Worm (Caenorhabditis elegans) whole organism, L4/young adult: Measurements from ENCODE around the gene fbxb-106.

Source experiments
- W03F9.2 ChIP-seq: fragments of 150-350 bp; optimal IDR thresholded peaks from 2 replicates; lab custom pipeline; 2014; ENCODE audit warnings: missing biosample characterization, missing genetic modification characterization
- dao-5 ChIP-seq: sonication (generic microtip); optimal IDR thresholded peaks from 2 replicates; lab custom pipeline; 2016; ENCODE audit warnings: missing genotype, missing genetic modification characterization, moderate library complexity, missing compliant biosample characterization
- him-1 ChIP-seq: sonication (generic microtip); optimal IDR thresholded peaks from 2 replicates; lab custom pipeline; 2016; ENCODE audit warnings: missing genotype, missing genetic modification reagents, missing genetic modification characterization, missing compliant biosample characterization

- no peak for TF ChIP-seq him-1 (tag; lab: Kevin White, UChicago)
- no peak for TF ChIP-seq W03F9.2 (tag; lab: Kevin White, UChicago)
- TF ChIP-seq dao-5 (tag; lab: Kevin White, UChicago) = no peak
Measured at ce11 chrII:2721992-2722391, 40.2 kb upstream of the fbxb-106 start.
